Worm (Caenorhabditis elegans) whole organism, L3 larva: Measurements from ENCODE around the gene H12D21.6.

Experiments used
- aly-2 ChIP-seq: fragments of 150-350 bp; optimal IDR thresholded peaks from 2 replicates; lab custom pipeline; 2014; ENCODE audit warnings: missing biosample characterization, missing genetic modification characterization
- ama-1 ChIP-seq: fragments of 150-350 bp; optimal IDR thresholded peaks from 2 replicates; lab custom pipeline; 2018
- ceh-82 ChIP-seq: fragments of 150-350 bp; optimal IDR thresholded peaks from 2 replicates; lab custom pipeline; 2014; ENCODE audit warnings: missing biosample characterization, missing genetic modification characterization
- elt-3 ChIP-seq, 3 experiments: fragments of 150-350 bp in 1 of 3; sonication (generic microtip) in 2 of 3; optimal IDR thresholded peaks; 2 replicates in 2 of 3; 4 replicates in 1 of 3; lab custom pipeline; 2014 to 2017; ENCODE audit warnings: missing biosample characterization in 3 of 3, missing genetic modification characterization in 3 of 3
- jun-1 ChIP-seq: fragments of 150-350 bp; optimal IDR thresholded peaks from 2 replicates; lab custom pipeline; 2014; ENCODE audit warnings: missing biosample characterization, missing genetic modification reagents, missing genetic modification characterization
- lsy-12 ChIP-seq: sonication (generic microtip); optimal IDR thresholded peaks from 2 replicates; lab custom pipeline; 2016; ENCODE audit warnings: mild to moderate bottlenecking, missing genetic modification characterization, missing compliant biosample characterization
- nhr-11 ChIP-seq: fragments of 150-350 bp; optimal IDR thresholded peaks from 2 replicates; lab custom pipeline; 2014; ENCODE audit warnings: missing biosample characterization, missing genetic modification characterization
- nhr-25 ChIP-seq: sonication (generic microtip); optimal IDR thresholded peaks from 2 replicates; lab custom pipeline; 2017; ENCODE audit warnings: missing biosample characterization, missing genetic modification characterization
- unc-39 ChIP-seq: sonication (generic microtip); optimal IDR thresholded peaks from 4 replicates; lab custom pipeline; 2017; ENCODE audit warnings: missing biosample characterization, missing genetic modification characterization
- unc-62 ChIP-seq: fragments of 150-350 bp; sonication (generic microtip); optimal IDR thresholded peaks from 4 replicates; lab custom pipeline; 2014; ENCODE audit warnings: missing biosample characterization, missing genetic modification reagents, missing genetic modification characterization
- zag-1 ChIP-seq: fragments of 150-350 bp; optimal IDR thresholded peaks from 2 replicates; lab custom pipeline; 2014; ENCODE audit warnings: missing biosample characterization, missing genetic modification characterization
- ztf-11 ChIP-seq: fragments of 150-350 bp; optimal IDR thresholded peaks from 2 replicates; lab custom pipeline; 2014; ENCODE audit warnings: missing biosample characterization, missing genetic modification characterization

- TF ChIP-seq aly-2 (tag; lab: Kevin White, UChicago) (no peak), elt-3 (tag; optimal IDR thresholded peaks at IDR 0.05; lab: Kevin White, UChicago) (no peak), ztf-11 (no peak), unc-62 (GFP tag; lab: Kevin White, UChicago) (no peak), unc-39 (no peak), lsy-12 (tag; lab: Kevin White, UChicago) (no peak), jun-1 (tag; lab: Kevin White, UChicago) (no peak), ceh-82 (tag; lab: Kevin White, UChicago) (no peak), nhr-11 (tag; lab: Kevin White, UChicago) (no peak), nhr-25 (no peak), zag-1 (tag; lab: Kevin White, UChicago) (no peak), ama-1 (lab: Kevin White, UChicago) (no peak)
Observed at ce11 chrV:14928248-14928647, 30.6 kb upstream of the H12D21.6 start, which contains the start of gene srg-55.
